Worm (Caenorhabditis elegans) whole organism, L4 larva: ENCODE results near the gene Y116A8C.3.

Experiments used
- R02D3.7 ChIP-seq: fragments of 150-350 bp; sonication (generic microtip); optimal IDR thresholded peaks from 3 replicates; lab custom pipeline; 2014; ENCODE audit warnings: missing biosample characterization, missing genetic modification characterization
- ces-1 ChIP-seq: fragments of 150-350 bp; sonication (generic microtip); optimal IDR thresholded peaks from 4 replicates; lab custom pipeline; 2014; ENCODE audit warnings: missing biosample characterization, missing genetic modification reagents, missing genetic modification characterization
- daf-19 ChIP-seq: fragments of 200-800 bp; sonication (Bioruptor generic); conservative IDR thresholded peaks from 2 replicates; pipeline ENCODE4 v1.3.6; 2022; ENCODE audit warnings: missing genetic modification characterization, missing compliant biosample characterization
- dve-1 ChIP-seq: sonication (generic microtip); optimal IDR thresholded peaks from 2 replicates; lab custom pipeline; 2017; ENCODE audit warnings: antibody characterized with exemption, mild to moderate bottlenecking, missing genetic modification characterization, missing compliant biosample characterization; ENCODE audit not compliant: insufficient read depth
- lir-3 ChIP-seq: sonication (generic microtip); optimal IDR thresholded peaks from 2 replicates; lab custom pipeline; 2016; ENCODE audit warnings: mild to moderate bottlenecking, missing genetic modification characterization, missing compliant biosample characterization
- nhr-25 ChIP-seq: sonication (generic microtip); optimal IDR thresholded peaks from 2 replicates; lab custom pipeline; 2017; ENCODE audit warnings: missing genetic modification characterization, mild to moderate bottlenecking, missing compliant biosample characterization, antibody characterized with exemption, moderate library complexity, borderline replicate concordance; ENCODE audit not compliant: insufficient read depth
- pqm-1 ChIP-seq: sonication (generic microtip); optimal IDR thresholded peaks from 2 replicates; lab custom pipeline; 2017; ENCODE audit warnings: missing biosample characterization, missing genetic modification characterization

ce11 chrIV:16920041-16920440 lies 4.2 kb downstream of the Y116A8C.3 start, which contains the start of gene nep-23:
- TF ChIP-seq ces-1 (GFP tag; lab: Kevin White, UChicago) (no peak), nhr-25 (tag; lab: Kevin White, UChicago) (no peak), lir-3 (no peak), R02D3.7 (tag; lab: Kevin White, UChicago) (no peak), dve-1 (tag; lab: Kevin White, UChicago) (no peak), daf-19 (no peak), pqm-1 (tag; lab: Kevin White, UChicago) (no peak)
